Fruit fly (Drosophila melanogaster) whole organism, embryonic: ENCODE measurements around the gene Dfd.

ENCODE experiments used
- Abd-B ChIP-seq: fragments of 200-800 bp; sonication (Bioruptor generic); optimal IDR thresholded peaks from 2 replicates; lab custom pipeline; 2018; ENCODE audit warnings: missing biosample characterization, mild to moderate bottlenecking, missing genetic modification characterization, moderate library complexity
- CG10147 ChIP-seq: fragments of 200-800 bp; sonication (Bioruptor generic); optimal IDR thresholded peaks from 2 replicates; lab custom pipeline; 2019; ENCODE audit warnings: missing biosample characterization, mild to moderate bottlenecking, missing genetic modification characterization, moderate library complexity
- CG10209 ChIP-seq: fragments of 200-800 bp; sonication (Bioruptor generic); optimal IDR thresholded peaks from 3 replicates; lab custom pipeline; 2017; ENCODE audit warnings: missing biosample characterization, mild to moderate bottlenecking, missing genetic modification characterization, missing genetic modification reagents
- CG10274 ChIP-seq: fragments of 200-800 bp; sonication (Bioruptor generic); optimal IDR thresholded peaks from 3 replicates; lab custom pipeline; 2017; ENCODE audit warnings: missing biosample characterization, mild to moderate bottlenecking, missing genetic modification characterization
- CG10366 ChIP-seq: fragments of 200-800 bp; sonication (Bioruptor generic); IDR thresholded peaks from 2 replicates; pipeline ENCODE4 v1.3.6; 2022; ENCODE audit warnings: missing biosample characterization, missing genetic modification characterization
- CG10654 ChIP-seq: fragments of 200-800 bp; sonication (Bioruptor generic); optimal IDR thresholded peaks from 2 replicates; lab custom pipeline; 2016; ENCODE audit warnings: missing biosample characterization, missing genetic modification characterization
- CG10959 ChIP-seq: fragments of 200-800 bp; sonication (Bioruptor generic); IDR thresholded peaks from 2 replicates; pipeline ENCODE4 v1.3.6; 2022; ENCODE audit warnings: missing biosample characterization, missing genetic modification characterization
- CG11456 ChIP-seq: fragments of 200-800 bp; sonication (Bioruptor generic); IDR thresholded peaks from 3 replicates; pipeline ENCODE4 v1.3.6; 2022; ENCODE audit warnings: missing biosample characterization, missing genetic modification characterization
- CG11696 ChIP-seq: fragments of 200-800 bp; sonication (Bioruptor generic); IDR thresholded peaks from 2 replicates; pipeline ENCODE4 v1.3.6; 2022; ENCODE audit warnings: missing biosample characterization, missing genetic modification characterization
- CG12236 ChIP-seq: fragments of 200-800 bp; sonication (Bioruptor generic); optimal IDR thresholded peaks from 2 replicates; lab custom pipeline; 2016; ENCODE audit warnings: missing biosample characterization, missing genetic modification characterization
- CG12942 ChIP-seq: fragments of 200-800 bp; sonication (Bioruptor generic); optimal IDR thresholded peaks from 3 replicates; lab custom pipeline; 2016; ENCODE audit warnings: missing biosample characterization, missing genetic modification characterization
- CG14667 ChIP-seq: fragments of 200-800 bp; sonication (Bioruptor generic); IDR thresholded peaks from 2 replicates; pipeline ENCODE4 v1.3.6; 2022; ENCODE audit warnings: missing biosample characterization, missing genetic modification characterization
- CG14710 ChIP-seq: fragments of 200-800 bp; sonication (Bioruptor generic); optimal IDR thresholded peaks from 3 replicates; lab custom pipeline; 2019; ENCODE audit warnings: missing biosample characterization, mild to moderate bottlenecking, missing genetic modification characterization, moderate library complexity
- CG15479 ChIP-seq: fragments of 200-800 bp; sonication (Bioruptor generic); optimal IDR thresholded peaks from 3 replicates; lab custom pipeline; 2019; ENCODE audit warnings: missing biosample characterization, mild to moderate bottlenecking, missing genetic modification characterization, moderate library complexity
- CG16815 ChIP-seq: fragments of 200-800 bp; sonication (Bioruptor generic); optimal IDR thresholded peaks from 3 replicates; lab custom pipeline; 2017; ENCODE audit warnings: missing biosample characterization, mild to moderate bottlenecking, missing genetic modification characterization
- CG31388 ChIP-seq: fragments of 200-800 bp; sonication (Bioruptor generic); optimal IDR thresholded peaks from 2 replicates; lab custom pipeline; 2016; ENCODE audit warnings: missing biosample characterization, missing genetic modification characterization
- CG6765 ChIP-seq: fragments of 200-800 bp; sonication (Bioruptor generic); optimal IDR thresholded peaks from 3 replicates; lab custom pipeline; 2017; ENCODE audit warnings: missing biosample characterization, mild to moderate bottlenecking, missing genetic modification characterization
- CG7987 ChIP-seq: fragments of 200-800 bp; sonication (Bioruptor generic); optimal IDR thresholded peaks from 2 replicates; lab custom pipeline; 2018; ENCODE audit warnings: missing biosample characterization, mild to moderate bottlenecking, missing genetic modification characterization, moderate library complexity
- CG8478 ChIP-seq: fragments of >200 bp; optimal IDR thresholded peaks from 2 replicates; lab custom pipeline; 2018
- CTCF ChIP-seq: fragments of 200-800 bp; sonication (Bioruptor generic); optimal IDR thresholded peaks from 2 replicates; lab custom pipeline; 2017; ENCODE audit warnings: missing biosample characterization, mild to moderate bottlenecking, missing genetic modification characterization, moderate library complexity
- Dp ChIP-seq: fragments of 200-800 bp; sonication (Bioruptor generic); optimal IDR thresholded peaks from 2 replicates; lab custom pipeline; 2018; ENCODE audit warnings: missing biosample characterization, mild to moderate bottlenecking, missing genetic modification characterization, moderate library complexity
- E2f1 ChIP-seq: fragments of 200-800 bp; sonication (Bioruptor generic); IDR thresholded peaks from 2 replicates; pipeline ENCODE4 v1.3.6; 2022; ENCODE audit warnings: missing biosample characterization, missing genetic modification characterization
- Gsc ChIP-seq: fragments of 200-800 bp; sonication (Bioruptor generic); IDR thresholded peaks from 2 replicates; pipeline ENCODE4 v1.3.6; 2022; ENCODE audit warnings: missing biosample characterization, missing genetic modification characterization
- HHEX ChIP-seq: fragments of 200-800 bp; sonication (Bioruptor generic); optimal IDR thresholded peaks from 3 replicates; lab custom pipeline; 2017; ENCODE audit warnings: missing biosample characterization, mild to moderate bottlenecking, missing genetic modification characterization, missing genetic modification reagents
- Hr39 ChIP-seq: fragments of >200 bp; optimal IDR thresholded peaks from 2 replicates; lab custom pipeline; 2017
- Hr51 ChIP-seq, 2 experiments: fragments of 200-800 bp; sonication (Bioruptor generic); optimal IDR thresholded peaks; 2 replicates in 1 of 2; 3 replicates in 1 of 2; lab custom pipeline; 2016 to 2018; ENCODE audit warnings: missing biosample characterization in 2 of 2, missing genetic modification characterization in 2 of 2, mild to moderate bottlenecking in 1 of 2, moderate library complexity in 1 of 2
- Lhr ChIP-seq: fragments of 200-800 bp; sonication (Bioruptor generic); optimal IDR thresholded peaks from 3 replicates; lab custom pipeline; 2017; ENCODE audit warnings: mild to moderate bottlenecking, missing biosample characterization, missing genetic modification reagents, missing genetic modification characterization
- Nf-YA ChIP-seq: fragments of 200-800 bp; sonication (Bioruptor generic); IDR thresholded peaks from 2 replicates; pipeline ENCODE4 v1.3.6; 2022; ENCODE audit warnings: missing biosample characterization, missing genetic modification characterization
- Side ChIP-seq: fragments of 200-800 bp; sonication (Bioruptor generic); optimal IDR thresholded peaks from 2 replicates; lab custom pipeline; 2016; ENCODE audit warnings: missing biosample characterization, missing genetic modification characterization
- Sox102F ChIP-seq: fragments of 200-800 bp; sonication (Bioruptor generic); optimal IDR thresholded peaks from 2 replicates; lab custom pipeline; 2018; ENCODE audit warnings: missing biosample characterization, mild to moderate bottlenecking, missing genetic modification characterization, moderate library complexity
- Sry-δ ChIP-seq: fragments of 200-800 bp; sonication (Bioruptor generic); optimal IDR thresholded peaks from 2 replicates; lab custom pipeline; 2016; ENCODE audit warnings: missing biosample characterization, missing genetic modification characterization
- ac ChIP-seq: fragments of 200-800 bp; sonication (Bioruptor generic); optimal IDR thresholded peaks from 3 replicates; lab custom pipeline; 2017; ENCODE audit warnings: missing biosample characterization, mild to moderate bottlenecking, missing genetic modification characterization
- cas ChIP-seq: fragments of 200-800 bp; sonication (Bioruptor generic); IDR thresholded peaks from 2 replicates; pipeline ENCODE4 v1.3.6; 2022; ENCODE audit warnings: missing biosample characterization, missing genetic modification characterization
- chm ChIP-seq: fragments of 200-800 bp; sonication (Bioruptor generic); IDR thresholded peaks from 2 replicates; pipeline ENCODE4 v1.3.6; 2022; ENCODE audit warnings: missing biosample characterization, missing genetic modification characterization
- crol ChIP-seq: fragments of 200-800 bp; sonication (Bioruptor generic); IDR thresholded peaks from 2 replicates; pipeline ENCODE4 v1.3.6; 2022; ENCODE audit warnings: missing biosample characterization, missing genetic modification characterization
- dan ChIP-seq: fragments of 200-800 bp; sonication (Bioruptor generic); IDR thresholded peaks from 2 replicates; pipeline ENCODE4 v1.3.6; 2022; ENCODE audit warnings: missing biosample characterization, missing genetic modification characterization
- danr ChIP-seq: fragments of 200-800 bp; sonication (Bioruptor generic); IDR thresholded peaks from 2 replicates; pipeline ENCODE4 v1.3.6; 2022; ENCODE audit warnings: missing biosample characterization, missing genetic modification characterization
- esg ChIP-seq: fragments of 200-800 bp; sonication (Bioruptor generic); conservative IDR thresholded peaks from 2 replicates; pipeline ENCODE4 v1.3.6; 2022; ENCODE audit warnings: missing biosample characterization, missing genetic modification characterization
- gcm ChIP-seq: fragments of 200-800 bp; sonication (Bioruptor generic); optimal IDR thresholded peaks from 2 replicates; lab custom pipeline; 2019; ENCODE audit warnings: missing biosample characterization, mild to moderate bottlenecking, missing genetic modification characterization, moderate library complexity
- gcm2 ChIP-seq: fragments of 200-800 bp; sonication (Bioruptor generic); optimal IDR thresholded peaks from 2 replicates; lab custom pipeline; 2016; ENCODE audit warnings: missing biosample characterization, missing genetic modification characterization
- grn ChIP-seq: fragments of 200-800 bp; sonication (Bioruptor generic); optimal IDR thresholded peaks from 3 replicates; lab custom pipeline; 2017; ENCODE audit warnings: missing biosample characterization, missing genetic modification characterization
- gsb ChIP-seq: fragments of 200-800 bp; sonication (Bioruptor generic); IDR thresholded peaks from 2 replicates; pipeline ENCODE4 v1.3.6; 2022; ENCODE audit warnings: missing biosample characterization, missing genetic modification characterization
- lola ChIP-seq, 3 experiments: fragments of >200 bp in 2 of 3; fragments of 200-800 bp in 1 of 3; sonication (Bioruptor generic) in 1 of 3; optimal IDR thresholded peaks; 2 replicates each; lab custom pipeline; 2017 to 2019; ENCODE audit warnings: missing biosample characterization in 3 of 3, missing genetic modification characterization in 3 of 3, mild to moderate bottlenecking in 1 of 3, moderate library complexity in 1 of 3
- mirr ChIP-seq: fragments of 200-800 bp; sonication (Bioruptor generic); optimal IDR thresholded peaks from 3 replicates; lab custom pipeline; 2018; ENCODE audit warnings: missing biosample characterization, mild to moderate bottlenecking, missing genetic modification characterization
- nom ChIP-seq: fragments of 200-800 bp; sonication (Bioruptor generic); optimal IDR thresholded peaks from 2 replicates; lab custom pipeline; 2017; ENCODE audit warnings: missing biosample characterization, missing genetic modification characterization, mild to moderate bottlenecking, moderate library complexity, missing genetic modification reagents
- pum ChIP-seq: fragments of 200-800 bp; sonication (Bioruptor generic); optimal IDR thresholded peaks from 2 replicates; lab custom pipeline; 2016; ENCODE audit warnings: missing biosample characterization, missing genetic modification characterization
- pzg ChIP-seq: fragments of 200-800 bp; sonication (Bioruptor generic); optimal IDR thresholded peaks from 3 replicates; lab custom pipeline; 2018; ENCODE audit warnings: missing biosample characterization, mild to moderate bottlenecking, missing genetic modification characterization, moderate library complexity
- run ChIP-seq: fragments of 200-800 bp; sonication (Bioruptor generic); optimal IDR thresholded peaks from 3 replicates; lab custom pipeline; 2018; ENCODE audit warnings: missing biosample characterization, mild to moderate bottlenecking, missing genetic modification characterization
- salm ChIP-seq: fragments of 200-800 bp; sonication (Bioruptor generic); optimal IDR thresholded peaks from 2 replicates; lab custom pipeline; 2018; ENCODE audit warnings: missing biosample characterization, mild to moderate bottlenecking, missing genetic modification characterization
- wdn ChIP-seq: fragments of 200-800 bp; sonication (Bioruptor generic); IDR thresholded peaks from 2 replicates; pipeline ENCODE4 v1.3.6; 2022; ENCODE audit warnings: missing biosample characterization, missing genetic modification characterization
- yki ChIP-seq: fragments of >200 bp; optimal IDR thresholded peaks from 3 replicates; lab custom pipeline; 2018
- zfh2 ChIP-seq: fragments of 200-800 bp; sonication (Bioruptor generic); optimal IDR thresholded peaks from 2 replicates; lab custom pipeline; 2016; ENCODE audit warnings: missing biosample characterization, missing genetic modification characterization

The Dfd gene

DNA sequence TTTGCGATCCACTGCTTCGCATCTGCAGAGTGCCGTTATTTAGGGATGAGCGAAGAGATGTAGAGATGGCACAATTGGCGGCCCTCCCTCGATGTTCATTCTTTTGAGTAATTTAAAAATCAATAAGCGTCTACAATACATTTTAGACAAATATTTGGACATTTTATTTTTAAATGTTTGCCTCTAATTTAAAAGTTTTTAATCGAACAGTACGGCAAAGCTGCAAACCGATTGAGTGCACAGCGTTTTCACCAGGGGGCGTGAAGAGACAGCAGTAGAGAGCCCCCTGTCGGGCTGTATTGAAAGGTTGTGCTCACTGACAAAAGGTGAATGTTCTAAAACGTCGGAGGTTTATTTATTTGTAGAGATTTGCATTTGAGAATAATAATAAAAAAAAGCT lies 32.2 kb upstream of the Dfd start, which contains the start of gene bcd (continued):
- peak; percentile 79 for TF ChIP-seq CG10959 (GFP tag; lab: Robert Waterston, UW)
- no peak for TF ChIP-seq CG10147 (GFP tag; lab: Kevin White, UChicago)
- TF ChIP-seq Side (GFP tag; lab: Kevin White, UChicago), result peak; percentile 65
- peak; percentile 73 for TF ChIP-seq CG10209
- TF ChIP-seq lola (GFP tag; optimal IDR thresholded peaks at IDR 0.05; lab: Kevin White, UChicago), result peak in 1 of 3 experiments; percentile 48
- TF ChIP-seq gsb (GFP tag; lab: Robert Waterston, UW), result peak; percentile 53; the same call in 1 of the 2 replicates
- no peak for TF ChIP-seq nom
- TF ChIP-seq CG12942 (GFP tag; lab: Kevin White, UChicago), result peak; percentile 64
- TF ChIP-seq pzg (GFP tag; lab: Kevin White, UChicago), result peak; percentile 28
- peak; percentile 34; the same call in 1 of the 2 replicates for TF ChIP-seq crol (GFP tag; lab: Robert Waterston, UW)
- TF ChIP-seq CG8478 (lab: Kevin White, UChicago), result no peak
- 0 out of 2 replicates have a peak, but pooled peaks have one; percentile 11 for TF ChIP-seq wdn (GFP tag; lab: Robert Waterston, UW)
- peak; percentile 67 for TF ChIP-seq Nf-YA
- peak; percentile 38 to 59 for TF ChIP-seq Hr51 (GFP tag; optimal IDR thresholded peaks at IDR 0.05; lab: Kevin White, UChicago)
- TF ChIP-seq ac (GFP tag; lab: Kevin White, UChicago), result peak; percentile 19
- TF ChIP-seq mirr (GFP tag; lab: Kevin White, UChicago), result no peak
- TF ChIP-seq E2f1, result peak; percentile 69
- peak; percentile 96 for TF ChIP-seq CG11456 (GFP tag; lab: Robert Waterston, UW)
- TF ChIP-seq Sry-δ (GFP tag; lab: Kevin White, UChicago), result peak; percentile 73
- TF ChIP-seq yki (lab: Kevin White, UChicago), result no peak
- TF ChIP-seq Abd-B (GFP tag; lab: Kevin White, UChicago), result peak; percentile 77
- peak; percentile 74 for TF ChIP-seq CG10366 (GFP tag; lab: Robert Waterston, UW)
- peak; percentile 51 for TF ChIP-seq CG11696 (GFP tag; lab: Robert Waterston, UW)
- peak; percentile 45; the same call in 1 of the 2 replicates for TF ChIP-seq dan (GFP tag; lab: Robert Waterston, UW)
- TF ChIP-seq CG31388 (GFP tag; lab: Kevin White, UChicago), result peak; percentile 10
- no peak for TF ChIP-seq Hr39
- TF ChIP-seq CG16815 (GFP tag; lab: Kevin White, UChicago), result peak; percentile 66
- no peak for TF ChIP-seq grn
- TF ChIP-seq pum (GFP tag; lab: Kevin White, UChicago), result peak; percentile 86
- TF ChIP-seq salm (tag; lab: Kevin White, UChicago), result no peak
- TF ChIP-seq zfh2, result peak; percentile 52
- peak; percentile 61 for TF ChIP-seq CG14710 (tag; lab: Kevin White, UChicago)
- TF ChIP-seq CG10654, result peak; percentile 52
- TF ChIP-seq gcm (GFP tag; lab: Kevin White, UChicago), result no peak
- TF ChIP-seq CG6765, result peak; percentile 5
- TF ChIP-seq CG12236 (GFP tag; lab: Kevin White, UChicago), result peak; percentile 70
- peak; percentile 75 for TF ChIP-seq CG14667 (GFP tag; lab: Robert Waterston, UW)
- TF ChIP-seq chm (GFP tag; lab: Robert Waterston, UW), result peak; percentile 82; the same call in 1 of the 2 replicates
- TF ChIP-seq run (tag; lab: Kevin White, UChicago), result no peak
- TF ChIP-seq Lhr (GFP tag; lab: Kevin White, UChicago), result peak; percentile 96
- TF ChIP-seq Dp (GFP tag; lab: Kevin White, UChicago), result peak; percentile 72
- peak; percentile 29 for TF ChIP-seq gcm2 (GFP tag; lab: Kevin White, UChicago)
- peak; percentile 29; the same call in 1 of the 2 replicates for TF ChIP-seq Gsc
- TF ChIP-seq Sox102F (GFP tag; lab: Kevin White, UChicago), result peak; percentile 72
- TF ChIP-seq CG7987 (GFP tag; lab: Kevin White, UChicago), result peak; percentile 73
- TF ChIP-seq CG15479, result no peak
- peak; percentile 16 for TF ChIP-seq CG10274 (GFP tag; lab: Kevin White, UChicago)
- TF ChIP-seq cas, result no peak; the same call in 1 of the 2 replicates
- TF ChIP-seq danr (GFP tag; lab: Robert Waterston, UW), result peak; percentile 34; the same call in 1 of the 2 replicates
- peak; percentile 99 for TF ChIP-seq CTCF (GFP tag; lab: Kevin White, UChicago)
- TF ChIP-seq HHEX (GFP tag; lab: Kevin White, UChicago), result peak; percentile 25
- TF ChIP-seq esg (GFP tag; lab: Robert Waterston, UW), result peak; percentile 60
